Fruit fly (Drosophila melanogaster): ENCODE results near the gene CG16782.

CG16782 gene

dm6 chrX:3455431-3456001 is 4.5 kb downstream of the CG16782 start (continued):
- TF ChIP-seq lola (GFP tag; optimal IDR thresholded peaks at IDR 0.05): peak in 1 of 3 experiments; percentile 39
- no peak for TF ChIP-seq CG10147 (GFP tag; optimal IDR thresholded peaks at IDR 0.05)
- TF ChIP-seq CG3163 (GFP tag; optimal IDR thresholded peaks at IDR 0.05): no peak
- TF ChIP-seq CG2120 (GFP tag; optimal IDR thresholded peaks at IDR 0.05): no peak
- TF ChIP-seq pum (GFP tag; optimal IDR thresholded peaks at IDR 0.05): no peak
- no peak for TF ChIP-seq CG1647 (GFP tag; optimal IDR thresholded peaks at IDR 0.05)
- TF ChIP-seq CG2116 (GFP tag; optimal IDR thresholded peaks at IDR 0.05): no peak
- TF ChIP-seq CG13894 (tag; optimal IDR thresholded peaks at IDR 0.05): no peak
- peak; percentile 29 for TF ChIP-seq CG7556 (GFP tag; optimal IDR thresholded peaks at IDR 0.05)

- TF ChIP-seq hkb (optimal IDR thresholded peaks at IDR 0.05): no peak
- no peak for TF ChIP-seq hkb (GFP tag; IDR thresholded peaks at IDR 0.05)
- TF ChIP-seq ATbp (GFP tag; optimal IDR thresholded peaks at IDR 0.05): peak; percentile 9
- TF ChIP-seq CG11504 (tag; optimal IDR thresholded peaks at IDR 0.05): peak; percentile 34
- TF ChIP-seq Ptx1 (GFP tag; IDR thresholded peaks at IDR 0.05): peak; percentile 26; the same call in 1 of the 2 replicates
- no peak for TF ChIP-seq ftz-f1 (GFP tag; optimal IDR thresholded peaks at IDR 0.05)
- TF ChIP-seq CG12391 (tag; optimal IDR thresholded peaks at IDR 0.05): peak; percentile 13
- peak in 1 of 2 experiments; percentile 67 for TF ChIP-seq bsh (GFP tag; optimal IDR thresholded peaks at IDR 0.05)
- peak; percentile 4 for TF ChIP-seq Chrac-16 (GFP tag; optimal IDR thresholded peaks at IDR 0.05)
- TF ChIP-seq dmrt11E (tag; optimal IDR thresholded peaks at IDR 0.05): peak; percentile 12
- TF ChIP-seq row (GFP tag; IDR thresholded peaks at IDR 0.05): peak; percentile 27; the same call in 1 of the 3 replicates
- TF ChIP-seq wdn (GFP tag; IDR thresholded peaks at IDR 0.05): no peak
- TF ChIP-seq CG3407 (GFP tag; optimal IDR thresholded peaks at IDR 0.05): peak; percentile 16
- no peak for TF ChIP-seq GATAe (GFP tag; conservative IDR thresholded peaks at IDR 0.05)
- peak; percentile 56 for TF ChIP-seq D19A (tag; optimal IDR thresholded peaks at IDR 0.05)
- no peak for TF ChIP-seq pfk (GFP tag; optimal IDR thresholded peaks at IDR 0.05)
- TF ChIP-seq CG31224 (GFP tag; IDR thresholded peaks at IDR 0.05): no peak
- TF ChIP-seq gem (tag; optimal IDR thresholded peaks at IDR 0.05): peak; percentile 47
- TF ChIP-seq Atf3 (GFP tag; optimal IDR thresholded peaks at IDR 0.05): no peak
- peak; percentile 29; the same call in 1 of the 2 replicates for TF ChIP-seq CG6689 (GFP tag; IDR thresholded peaks at IDR 0.05)
- peak; percentile 8; the same call in 1 of the 2 replicates for TF ChIP-seq CG31441 (GFP tag; IDR thresholded peaks at IDR 0.05)
- peak; percentile 38 for TF ChIP-seq CG10979 (tag; optimal IDR thresholded peaks at IDR 0.05)
- peak; percentile 10 for TF ChIP-seq tin (GFP tag; optimal IDR thresholded peaks at IDR 0.05)
- TF ChIP-seq ac (GFP tag; optimal IDR thresholded peaks at IDR 0.05): no peak
- no peak for TF ChIP-seq CG17912 (GFP tag; optimal IDR thresholded peaks at IDR 0.05)
- TF ChIP-seq B-H2 (GFP tag; optimal IDR thresholded peaks at IDR 0.05): no peak
- no peak for TF ChIP-seq CG34422 (GFP tag; IDR thresholded peaks at IDR 0.05)
- no peak for TF ChIP-seq D19B (GFP tag; optimal IDR thresholded peaks at IDR 0.05)
- TF ChIP-seq CG18764 (GFP tag; optimal IDR thresholded peaks at IDR 0.05): peak; percentile 15
- no peak for TF ChIP-seq slou (GFP tag; optimal IDR thresholded peaks at IDR 0.05)
- peak; percentile 19 for TF ChIP-seq CG14710 (tag; optimal IDR thresholded peaks at IDR 0.05)
- TF ChIP-seq CG1603 (tag; optimal IDR thresholded peaks at IDR 0.05): peak; percentile 12
- peak; percentile 52; the same call in 1 of the 3 replicates for TF ChIP-seq ken (GFP tag; IDR thresholded peaks at IDR 0.05)
- TF ChIP-seq lilli (GFP tag; optimal IDR thresholded peaks at IDR 0.05): no peak
- peak; percentile 54 for TF ChIP-seq phol (tag; optimal IDR thresholded peaks at IDR 0.05)
- no peak for TF ChIP-seq repo (GFP tag; optimal IDR thresholded peaks at IDR 0.05)
- TF ChIP-seq CG2678 (tag; optimal IDR thresholded peaks at IDR 0.05): peak; percentile 20
- TF ChIP-seq CG2712 (tag; optimal IDR thresholded peaks at IDR 0.05): peak; percentile 48
- TF ChIP-seq Xrp1 (GFP tag; IDR thresholded peaks at IDR 0.05): peak; percentile 64
- peak; percentile 31; the same call in 1 of the 2 replicates for TF ChIP-seq CG17328 (GFP tag; IDR thresholded peaks at IDR 0.05)
These were observed 5.3 kb downstream of the CG16782 start for dm6 chrX:3454715-3455114.
